Fruit fly (Drosophila melanogaster) whole organism, embryonic: Measurements from ENCODE around the gene CG9133.

Source experiments
- Abd-B ChIP-seq: fragments of 200-800 bp; sonication (Bioruptor generic); optimal IDR thresholded peaks from 2 replicates; lab custom pipeline; 2018; ENCODE audit warnings: missing biosample characterization, mild to moderate bottlenecking, missing genetic modification characterization, moderate library complexity
- B-H2 ChIP-seq: fragments of 200-800 bp; sonication (Bioruptor generic); optimal IDR thresholded peaks from 2 replicates; lab custom pipeline; 2018; ENCODE audit warnings: missing biosample characterization, mild to moderate bottlenecking, missing genetic modification characterization
- Bgb ChIP-seq: fragments of 200-800 bp; sonication (Bioruptor generic); IDR thresholded peaks from 2 replicates; pipeline ENCODE4 v1.3.6; 2022; ENCODE audit warnings: missing biosample characterization, missing genetic modification characterization; ENCODE audit not compliant: partially characterized antibody
- CG10267 ChIP-seq: fragments of 200-800 bp; sonication (Bioruptor generic); optimal IDR thresholded peaks from 2 replicates; lab custom pipeline; 2018; ENCODE audit warnings: missing biosample characterization, mild to moderate bottlenecking, missing genetic modification characterization, moderate library complexity
- CG12071 ChIP-seq: fragments of 200-800 bp; sonication (Bioruptor generic); optimal IDR thresholded peaks from 3 replicates; lab custom pipeline; 2018; ENCODE audit warnings: missing biosample characterization, mild to moderate bottlenecking, missing genetic modification characterization
- CG13123 ChIP-seq: fragments of 200-800 bp; sonication (Bioruptor generic); optimal IDR thresholded peaks from 2 replicates; lab custom pipeline; 2016; ENCODE audit warnings: missing biosample characterization, missing genetic modification characterization
- CG13287 ChIP-seq: fragments of 200-800 bp; sonication (Bioruptor generic); IDR thresholded peaks from 2 replicates; pipeline ENCODE4 v1.3.6; 2022; ENCODE audit warnings: missing biosample characterization, missing genetic modification characterization; ENCODE audit not compliant: partially characterized antibody
- CG15514 ChIP-seq: fragments of 200-800 bp; sonication (Bioruptor generic); optimal IDR thresholded peaks from 3 replicates; lab custom pipeline; 2017; ENCODE audit warnings: missing biosample characterization, missing genetic modification characterization, mild to moderate bottlenecking, moderate library complexity, missing genetic modification reagents
- CG1603 ChIP-seq: fragments of 200-800 bp; sonication (Bioruptor generic); optimal IDR thresholded peaks from 2 replicates; lab custom pipeline; 2019; ENCODE audit warnings: missing biosample characterization, mild to moderate bottlenecking, missing genetic modification characterization, moderate library complexity
- CG17328 ChIP-seq: fragments of 200-800 bp; sonication (Bioruptor generic); IDR thresholded peaks from 2 replicates; pipeline ENCODE4 v1.3.6; 2022; ENCODE audit warnings: missing biosample characterization, missing genetic modification characterization
- CG17829 ChIP-seq: fragments of 200-800 bp; optimal IDR thresholded peaks from 2 replicates; lab custom pipeline; 2019; ENCODE audit warnings: missing biosample characterization, mild to moderate bottlenecking, missing genetic modification characterization, moderate library complexity
- CG18262 ChIP-seq: fragments of 200-800 bp; optimal IDR thresholded peaks from 3 replicates; lab custom pipeline; 2019; ENCODE audit warnings: missing biosample characterization, mild to moderate bottlenecking, missing genetic modification characterization, moderate library complexity
- CG2889 ChIP-seq: fragments of 200-800 bp; sonication (Bioruptor generic); IDR thresholded peaks from 3 replicates; pipeline ENCODE4 v1.3.6; 2022; ENCODE audit warnings: missing biosample characterization, missing genetic modification characterization
- CG30431 ChIP-seq: fragments of 200-800 bp; sonication (Bioruptor generic); optimal IDR thresholded peaks from 2 replicates; lab custom pipeline; 2017; ENCODE audit warnings: missing biosample characterization, missing genetic modification characterization
- CG32772 ChIP-seq: fragments of 200-800 bp; sonication (Bioruptor generic); IDR thresholded peaks from 2 replicates; pipeline ENCODE4 v1.3.6; 2022; ENCODE audit warnings: missing biosample characterization, missing genetic modification characterization
- CG33213 ChIP-seq: fragments of 200-800 bp; sonication (Bioruptor generic); optimal IDR thresholded peaks from 3 replicates; lab custom pipeline; 2016; ENCODE audit warnings: missing biosample characterization, missing genetic modification characterization
- CG34376 ChIP-seq: fragments of 200-800 bp; sonication (Bioruptor generic); optimal IDR thresholded peaks from 2 replicates; lab custom pipeline; 2018; ENCODE audit warnings: missing biosample characterization, mild to moderate bottlenecking, missing genetic modification characterization
- CG3847 ChIP-seq: fragments of 200-800 bp; sonication (Bioruptor generic); IDR thresholded peaks from 2 replicates; pipeline ENCODE4 v1.3.6; 2022; ENCODE audit warnings: missing biosample characterization, missing genetic modification characterization
- CG43689 ChIP-seq: fragments of 200-800 bp; sonication (Bioruptor generic); IDR thresholded peaks from 2 replicates; pipeline ENCODE4 v1.3.6; 2022; ENCODE audit warnings: missing biosample characterization, missing genetic modification characterization
- CG7556 ChIP-seq: fragments of 200-800 bp; sonication (Bioruptor generic); optimal IDR thresholded peaks from 2 replicates; lab custom pipeline; 2017; ENCODE audit warnings: missing biosample characterization, mild to moderate bottlenecking, missing genetic modification characterization
- CG7928 ChIP-seq: fragments of 200-800 bp; sonication (Bioruptor generic); optimal IDR thresholded peaks from 2 replicates; lab custom pipeline; 2017; ENCODE audit warnings: missing biosample characterization, mild to moderate bottlenecking, missing genetic modification characterization
- CG8290 ChIP-seq, 3 experiments: fragments of 200-800 bp; sonication (Bioruptor generic); optimal IDR thresholded peaks; 2 replicates each; lab custom pipeline; 2016 to 2019; ENCODE audit warnings: missing biosample characterization in 3 of 3, missing genetic modification characterization in 3 of 3, mild to moderate bottlenecking in 2 of 3, moderate library complexity in 1 of 3
- CG9797 ChIP-seq: fragments of 200-800 bp; sonication (Bioruptor generic); optimal IDR thresholded peaks from 3 replicates; lab custom pipeline; 2018; ENCODE audit warnings: missing biosample characterization, mild to moderate bottlenecking, missing genetic modification characterization
- Dip3 ChIP-seq: fragments of 200-800 bp; sonication (Bioruptor generic); optimal IDR thresholded peaks from 3 replicates; lab custom pipeline; 2016; ENCODE audit warnings: missing biosample characterization, missing genetic modification characterization
- Dp ChIP-seq: fragments of 200-800 bp; sonication (Bioruptor generic); optimal IDR thresholded peaks from 2 replicates; lab custom pipeline; 2018; ENCODE audit warnings: missing biosample characterization, mild to moderate bottlenecking, missing genetic modification characterization, moderate library complexity
- E2f2 ChIP-seq: fragments of 200-800 bp; sonication (Bioruptor generic); IDR thresholded peaks from 2 replicates; pipeline ENCODE4 v1.3.6; 2022; ENCODE audit warnings: missing biosample characterization, missing genetic modification characterization
- H15 ChIP-seq: fragments of 200-800 bp; sonication (Bioruptor generic); IDR thresholded peaks from 3 replicates; pipeline ENCODE4 v1.3.6; 2022; ENCODE audit warnings: missing biosample characterization, missing genetic modification characterization
- Kr ChIP-seq: fragments of 200-800 bp; sonication (Bioruptor generic); optimal IDR thresholded peaks from 2 replicates; lab custom pipeline; 2017; ENCODE audit warnings: missing biosample characterization, mild to moderate bottlenecking, missing genetic modification characterization
- Max ChIP-seq: fragments of 200-800 bp; sonication (Bioruptor generic); optimal IDR thresholded peaks from 2 replicates; lab custom pipeline; 2016; ENCODE audit warnings: missing biosample characterization, mild to moderate bottlenecking, missing genetic modification characterization
- Mes4 ChIP-seq: fragments of 200-800 bp; sonication (Bioruptor generic); optimal IDR thresholded peaks from 2 replicates; lab custom pipeline; 2016; ENCODE audit warnings: missing biosample characterization, missing genetic modification characterization
- Myb ChIP-seq: fragments of 200-800 bp; sonication (Bioruptor generic); optimal IDR thresholded peaks from 2 replicates; lab custom pipeline; 2016; ENCODE audit warnings: missing biosample characterization, missing genetic modification characterization
- NK7.1 ChIP-seq: fragments of 200-800 bp; sonication (Bioruptor generic); optimal IDR thresholded peaks from 3 replicates; lab custom pipeline; 2016; ENCODE audit warnings: missing biosample characterization, missing genetic modification characterization
- Sin3A ChIP-seq: fragments of >200 bp; optimal IDR thresholded peaks from 2 replicates; lab custom pipeline; 2018
- Spps ChIP-seq: fragments of 200-800 bp; sonication (Bioruptor generic); optimal IDR thresholded peaks from 2 replicates; lab custom pipeline; 2018; ENCODE audit warnings: missing biosample characterization, mild to moderate bottlenecking, missing genetic modification characterization
- aop ChIP-seq: fragments of 200-800 bp; sonication (Bioruptor generic); IDR thresholded peaks from 2 replicates; pipeline ENCODE4 v1.3.6; 2022; ENCODE audit warnings: missing biosample characterization, missing genetic modification characterization
- az2 ChIP-seq: fragments of 200-800 bp; sonication (Bioruptor generic); optimal IDR thresholded peaks from 3 replicates; lab custom pipeline; 2016; ENCODE audit warnings: missing biosample characterization, missing genetic modification characterization
- bbx ChIP-seq: fragments of 200-800 bp; sonication (Bioruptor generic); IDR thresholded peaks from 2 replicates; pipeline ENCODE4 v1.3.6; 2022; ENCODE audit warnings: missing biosample characterization, missing genetic modification characterization; ENCODE audit not compliant: partially characterized antibody
- dmrt11E ChIP-seq: fragments of 200-800 bp; sonication (Bioruptor generic); optimal IDR thresholded peaks from 3 replicates; lab custom pipeline; 2018; ENCODE audit warnings: missing biosample characterization, mild to moderate bottlenecking, missing genetic modification characterization, moderate library complexity
- dpn ChIP-seq, 2 experiments: fragments of 200-800 bp; sonication (Bioruptor generic); optimal IDR thresholded peaks; 3 replicates each; lab custom pipeline; 2016; ENCODE audit warnings: missing biosample characterization in 2 of 2, missing genetic modification characterization in 2 of 2
- gt ChIP-seq: fragments of 200-800 bp; sonication (Bioruptor generic); IDR thresholded peaks from 2 replicates; pipeline ENCODE4 v1.3.6; 2022; ENCODE audit warnings: missing biosample characterization, missing genetic modification characterization
- lmd ChIP-seq: fragments of 200-800 bp; sonication (Bioruptor generic); IDR thresholded peaks from 2 replicates; pipeline ENCODE4 v1.3.6; 2022; ENCODE audit warnings: missing biosample characterization, missing genetic modification characterization
- maf-S ChIP-seq: fragments of 200-800 bp; sonication (Bioruptor generic); optimal IDR thresholded peaks from 2 replicates; lab custom pipeline; 2016; ENCODE audit warnings: missing biosample characterization, missing genetic modification characterization
- mirr ChIP-seq: fragments of 200-800 bp; sonication (Bioruptor generic); optimal IDR thresholded peaks from 3 replicates; lab custom pipeline; 2018; ENCODE audit warnings: missing biosample characterization, mild to moderate bottlenecking, missing genetic modification characterization
- pan ChIP-seq, 4 experiments: fragments of >200 bp in 3 of 4; fragments of 200-800 bp in 1 of 4; sonication (Bioruptor generic) in 1 of 4; optimal IDR thresholded peaks in 3 of 4; IDR thresholded peaks in 1 of 4; 2 replicates each; pipeline versions ENCODE4 v1.3.6 to Lab custom; 2017 to 2022; ENCODE audit warnings: missing biosample characterization in 2 of 4, missing genetic modification characterization in 2 of 4, mixed read lengths in 1 of 4
- pb ChIP-seq: fragments of 200-800 bp; sonication (Bioruptor generic); optimal IDR thresholded peaks from 3 replicates; lab custom pipeline; 2016; ENCODE audit warnings: missing biosample characterization, missing genetic modification characterization
- row ChIP-seq: fragments of 200-800 bp; sonication (Bioruptor generic); IDR thresholded peaks from 3 replicates; pipeline ENCODE4 v1.3.6; 2022; ENCODE audit warnings: missing biosample characterization, missing genetic modification characterization
- sd ChIP-seq: fragments of 200-800 bp; sonication (Bioruptor generic); optimal IDR thresholded peaks from 3 replicates; lab custom pipeline; 2018; ENCODE audit warnings: missing biosample characterization, mild to moderate bottlenecking, missing genetic modification characterization, moderate library complexity
- seq ChIP-seq: fragments of 200-800 bp; sonication (Bioruptor generic); IDR thresholded peaks from 2 replicates; pipeline ENCODE4 v1.3.6; 2022; ENCODE audit warnings: missing biosample characterization, missing genetic modification characterization
- sim ChIP-seq: fragments of 200-800 bp; sonication (Bioruptor generic); IDR thresholded peaks from 2 replicates; pipeline ENCODE4 v1.3.6; 2022; ENCODE audit warnings: missing biosample characterization, missing genetic modification characterization

The CG9133 gene

dm6 chr3L:1302234-1302949, 50.6 kb downstream of the CG9133 start, which contains the start of the genes Rac1 and Acat2:
Rac1 (minus strand) TSS chr3L:1302683.
Acat2 (plus strand) TSS chr3L:1302944.
- no peak for TF ChIP-seq H15 (GFP tag; lab: Robert Waterston, UW)
- no peak for TF ChIP-seq bbx (GFP tag; lab: Robert Waterston, UW)
- peak; percentile 58 for TF ChIP-seq row (GFP tag; lab: Robert Waterston, UW)
- 0 out of 2 replicates have a peak, but pooled peaks have one; percentile 30 for TF ChIP-seq CG17328 (GFP tag; lab: Robert Waterston, UW)
- peak; percentile 55 for TF ChIP-seq CG17829 (tag; lab: Kevin White, UChicago)
- peak; percentile 80 for TF ChIP-seq E2f2 (GFP tag; lab: Robert Waterston, UW)
- peak in 1 of 2 experiments; percentile 11 for TF ChIP-seq dpn (GFP tag; optimal IDR thresholded peaks at IDR 0.05; lab: Kevin White, UChicago)
- TF ChIP-seq maf-S (GFP tag; lab: Kevin White, UChicago): no peak
- no peak for TF ChIP-seq pan (optimal IDR thresholded peaks at IDR 0.05; lab: Kevin White, UChicago)
- TF ChIP-seq pan (GFP tag; optimal IDR thresholded peaks at IDR 0.05 in 1 of 2, IDR thresholded peaks at IDR 0.05 in 1 of 2): no peak
- no peak for TF ChIP-seq Bgb (GFP tag; lab: Robert Waterston, UW)
- TF ChIP-seq CG1603 (tag; lab: Kevin White, UChicago): peak; percentile 40
- peak; percentile 5 for TF ChIP-seq CG13123 (GFP tag; lab: Kevin White, UChicago)
- TF ChIP-seq seq (GFP tag; lab: Robert Waterston, UW): no peak
- TF ChIP-seq CG30431: no peak
- no peak for TF ChIP-seq pb (GFP tag; lab: Kevin White, UChicago)
- no peak for TF ChIP-seq CG34376
- TF ChIP-seq gt: no peak
- TF ChIP-seq Mes4 (GFP tag; lab: Kevin White, UChicago): peak; percentile 13
- TF ChIP-seq aop (GFP tag; lab: Robert Waterston, UW): no peak
- peak; percentile 47 for TF ChIP-seq Myb (GFP tag; lab: Kevin White, UChicago)
- TF ChIP-seq CG18262 (tag; lab: Kevin White, UChicago): peak; percentile 16
- peak; percentile 19; the same call in 1 of the 2 replicates for TF ChIP-seq CG13287 (GFP tag; lab: Robert Waterston, UW)
- no peak for TF ChIP-seq NK7.1 (GFP tag; lab: Kevin White, UChicago)
- peak; percentile 18 for TF ChIP-seq sd (tag; lab: Kevin White, UChicago)
- TF ChIP-seq dmrt11E (tag; lab: Kevin White, UChicago): peak; percentile 15
- TF ChIP-seq CG3847 (GFP tag; lab: Robert Waterston, UW): peak; percentile 70
- TF ChIP-seq CG9797 (GFP tag; lab: Kevin White, UChicago): peak; percentile 92
- TF ChIP-seq CG10267 (tag; lab: Kevin White, UChicago): peak; percentile 50
- no peak for TF ChIP-seq CG2889 (GFP tag; lab: Robert Waterston, UW)
- TF ChIP-seq Abd-B (GFP tag; lab: Kevin White, UChicago): peak; percentile 56
- peak; percentile 11 for TF ChIP-seq Dip3 (GFP tag; lab: Kevin White, UChicago)
- no peak for TF ChIP-seq CG12071 (GFP tag; lab: Kevin White, UChicago)
- TF ChIP-seq CG32772 (GFP tag; lab: Robert Waterston, UW): no peak
- peak; percentile 7 for TF ChIP-seq CG33213 (GFP tag; lab: Kevin White, UChicago)
- TF ChIP-seq Sin3A: peak; percentile 95
- TF ChIP-seq Max (GFP tag; lab: Kevin White, UChicago): no peak
- no peak for TF ChIP-seq sim
- no peak for TF ChIP-seq mirr (GFP tag; lab: Kevin White, UChicago)
- peak; percentile 61 for TF ChIP-seq CG15514 (GFP tag; lab: Kevin White, UChicago)
- no peak for TF ChIP-seq az2
- peak; percentile 64 for TF ChIP-seq CG7928 (GFP tag; lab: Kevin White, UChicago)
- no peak for TF ChIP-seq Spps (tag; lab: Kevin White, UChicago)
- no peak for TF ChIP-seq CG7556 (GFP tag; lab: Kevin White, UChicago)
- no peak for TF ChIP-seq Kr (GFP tag; lab: Kevin White, UChicago)
- TF ChIP-seq CG8290 (GFP tag; optimal IDR thresholded peaks at IDR 0.05; lab: Kevin White, UChicago): peak; percentile 9
- no peak for TF ChIP-seq CG8290 (tag; optimal IDR thresholded peaks at IDR 0.05; lab: Kevin White, UChicago)
- no peak for TF ChIP-seq B-H2 (GFP tag; lab: Kevin White, UChicago)
- TF ChIP-seq lmd (GFP tag; lab: Robert Waterston, UW): no peak
- peak; percentile 76 for TF ChIP-seq Dp (GFP tag; lab: Kevin White, UChicago)
- TF ChIP-seq CG43689 (GFP tag; lab: Robert Waterston, UW): no peak
